Fruit fly (Drosophila melanogaster) whole organism: ENCODE data around the gene CG31693.

Experiments used
- Dll ChIP-seq: fragments of >200 bp; optimal IDR thresholded peaks from 2 replicates; lab custom pipeline; 2017
- psq ChIP-seq: fragments of >200 bp; optimal IDR thresholded peaks from 2 replicates; lab custom pipeline; 2017

dm6 chr2L:21992833-21993232, 22.2 kb upstream of the CG31693 start, which contains the start of gene CG2528:
- TF ChIP-seq Dll (lab: Kevin White, UChicago) (no peak), psq (no peak)
